Fruit fly (Drosophila melanogaster): ENCODE data around the gene Mco1.

Mco1 gene

DNA sequence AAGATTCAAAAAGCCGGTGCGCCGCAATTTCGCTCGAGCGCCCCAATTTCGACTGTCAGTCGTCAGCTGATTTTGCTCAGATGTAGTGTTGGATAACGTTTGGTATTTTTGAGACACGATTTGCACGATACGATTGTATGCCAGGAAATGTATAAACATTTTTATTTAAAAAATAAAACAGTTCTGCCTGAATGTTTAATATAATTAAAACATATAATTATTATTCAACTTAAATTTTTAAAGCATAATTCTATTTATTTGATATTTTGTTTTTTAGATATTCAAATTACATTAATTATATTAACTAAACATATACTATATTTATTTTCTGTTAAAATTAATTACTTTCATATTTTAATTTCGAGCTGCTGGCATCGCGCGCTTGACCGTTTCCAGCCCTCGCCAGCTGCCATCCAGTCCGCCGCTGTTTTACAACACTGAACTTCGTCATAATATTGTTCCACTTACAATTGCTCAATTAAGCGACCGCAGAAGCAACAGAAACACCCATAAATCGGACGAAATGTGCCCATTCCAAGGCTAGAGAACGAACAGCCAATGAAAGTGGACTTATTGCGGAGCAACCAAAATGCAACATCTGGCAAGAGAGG is 14.7 kb downstream of the Mco1 start, which contains the start of the genes FucTB and scat (continued):
- TF ChIP-seq pdm3 (GFP tag; optimal IDR thresholded peaks at IDR 0.05) (peak; percentile 75), Gug (GFP tag; IDR thresholded peaks at IDR 0.05) (peak; percentile 78), Sox102F (GFP tag; optimal IDR thresholded peaks at IDR 0.05) (peak; percentile 73), topi (GFP tag; optimal IDR thresholded peaks at IDR 0.05) (peak; percentile 68), Blimp-1 (GFP tag; optimal IDR thresholded peaks at IDR 0.05) (peak; percentile 67), CG15336 (GFP tag; IDR thresholded peaks at IDR 0.05) (peak; percentile 69; the same call in 1 of the 2 replicates), fkh (GFP tag; optimal IDR thresholded peaks at IDR 0.05) (peak; percentile 50), CG9139 (GFP tag; optimal IDR thresholded peaks at IDR 0.05) (peak; percentile 31), spab (GFP tag; optimal IDR thresholded peaks at IDR 0.05) (peak; percentile 68), CG8632 (GFP tag; optimal IDR thresholded peaks at IDR 0.05) (peak; percentile 80), Hr4 (GFP tag; optimal IDR thresholded peaks at IDR 0.05) (peak; percentile 72), Eip78C (GFP tag) (peak; percentile 83), ss (GFP tag; optimal IDR thresholded peaks at IDR 0.05) (peak; percentile 62 to 76), Met (GFP tag; optimal IDR thresholded peaks at IDR 0.05) (peak; percentile 66), CG11294 (GFP tag; IDR thresholded peaks at IDR 0.05) (peak; percentile 81), Eip93F (GFP tag; optimal IDR thresholded peaks at IDR 0.05) (peak; percentile 72), Ets96B (tag; optimal IDR thresholded peaks at IDR 0.05) (peak; percentile 84), Lpt (GFP tag; optimal IDR thresholded peaks at IDR 0.05) (peak; percentile 71), Eip75B (GFP tag; optimal IDR thresholded peaks at IDR 0.05) (peak; percentile 52), CG7368 (GFP tag; optimal IDR thresholded peaks at IDR 0.05) (peak; percentile 44), esn (GFP tag; optimal IDR thresholded peaks at IDR 0.05) (peak; percentile 80), CG6276 (GFP tag; optimal IDR thresholded peaks at IDR 0.05) (no peak), CG4318 (GFP tag; optimal IDR thresholded peaks at IDR 0.05) (peak; percentile 95), CG32006 (GFP tag; optimal IDR thresholded peaks at IDR 0.05) (peak; percentile 93), eg (GFP tag; IDR thresholded peaks at IDR 0.05) (peak; percentile 82; the same call in 2 of the 3 replicates)

- TF ChIP-seq Met (GFP tag; optimal IDR thresholded peaks at IDR 0.05) (no peak), CG11902 (GFP tag; optimal IDR thresholded peaks at IDR 0.05) (no peak), Hr39 (GFP tag; optimal IDR thresholded peaks at IDR 0.05) (no peak), CG4318 (GFP tag; optimal IDR thresholded peaks at IDR 0.05) (no peak), achi (GFP tag; optimal IDR thresholded peaks at IDR 0.05) (no peak), Ets96B (tag; optimal IDR thresholded peaks at IDR 0.05) (no peak), vri (GFP tag; optimal IDR thresholded peaks at IDR 0.05) (no peak), salr (GFP tag; optimal IDR thresholded peaks at IDR 0.05) (no peak), svp (GFP tag) (no peak), CG9139 (GFP tag; optimal IDR thresholded peaks at IDR 0.05) (no peak), CG6276 (GFP tag; optimal IDR thresholded peaks at IDR 0.05) (no peak), fd85E (GFP tag; optimal IDR thresholded peaks at IDR 0.05) (no peak), CG6792 (GFP tag; optimal IDR thresholded peaks at IDR 0.05) (no peak)
These were observed 18.7 kb downstream of the Mco1 start, which contains the start of gene CG3769 for dm6 chr2L:9435099-9435498. Gene CG3769 (plus strand): TSS chr2L:9435399.

- TF ChIP-seq CG11294 (GFP tag; IDR thresholded peaks at IDR 0.05), result no peak
- TF ChIP-seq fkh (GFP tag; optimal IDR thresholded peaks at IDR 0.05), result no peak
- TF ChIP-seq svp (GFP tag), result no peak
- no peak for TF ChIP-seq pdm3 (GFP tag; optimal IDR thresholded peaks at IDR 0.05)
- no peak for TF ChIP-seq Eip93F (GFP tag; optimal IDR thresholded peaks at IDR 0.05)
- TF ChIP-seq CG11902 (GFP tag; optimal IDR thresholded peaks at IDR 0.05), result no peak
- TF ChIP-seq CG34406 (GFP tag; optimal IDR thresholded peaks at IDR 0.05), result no peak
- TF ChIP-seq salr (GFP tag; optimal IDR thresholded peaks at IDR 0.05), result no peak
- no peak for TF ChIP-seq Sox14 (GFP tag; optimal IDR thresholded peaks at IDR 0.05)
- no peak for TF ChIP-seq achi (GFP tag; optimal IDR thresholded peaks at IDR 0.05)
- no peak for TF ChIP-seq CG15336 (GFP tag; IDR thresholded peaks at IDR 0.05)
- TF ChIP-seq CG8632 (GFP tag; optimal IDR thresholded peaks at IDR 0.05), result no peak
- no peak for TF ChIP-seq Hr38 (GFP tag; optimal IDR thresholded peaks at IDR 0.05)
- no peak for TF ChIP-seq CG7368 (GFP tag; optimal IDR thresholded peaks at IDR 0.05)
- TF ChIP-seq lz (GFP tag; optimal IDR thresholded peaks at IDR 0.05), result no peak
- no peak for TF ChIP-seq CG8119 (GFP tag; IDR thresholded peaks at IDR 0.05)
- TF ChIP-seq CG16779 (tag; optimal IDR thresholded peaks at IDR 0.05), result no peak
- no peak for TF ChIP-seq Eip75B (GFP tag; optimal IDR thresholded peaks at IDR 0.05)
- no peak for TF ChIP-seq CG32006 (GFP tag; optimal IDR thresholded peaks at IDR 0.05)
These were observed 20.1 kb downstream of the Mco1 start, which contains the start of gene RpS28-like for dm6 chr2L:9436504-9436903. Gene RpS28-like (plus strand): TSS chr2L:9436804.
